Fruit fly (Drosophila melanogaster) whole organism, prepupa: ENCODE measurements around the gene drongo.

ENCODE experiments used
- Blimp-1 ChIP-seq: fragments of 200-800 bp; sonication (Bioruptor generic); optimal IDR thresholded peaks from 3 replicates; lab custom pipeline; 2017; ENCODE audit warnings: missing biosample characterization, missing genetic modification characterization, mild to moderate bottlenecking, moderate library complexity, missing genetic modification reagents
- CG11294 ChIP-seq: fragments of 200-800 bp; sonication (Bioruptor generic); IDR thresholded peaks from 2 replicates; pipeline ENCODE4 v1.3.6; 2022; ENCODE audit warnings: missing biosample characterization, missing genetic modification characterization
- CG31627 ChIP-seq: fragments of 200-800 bp; sonication (Bioruptor generic); optimal IDR thresholded peaks from 3 replicates; lab custom pipeline; 2016; ENCODE audit warnings: missing biosample characterization, missing genetic modification characterization
- CG4318 ChIP-seq: fragments of 200-800 bp; sonication (Bioruptor generic); optimal IDR thresholded peaks from 3 replicates; lab custom pipeline; 2017; ENCODE audit warnings: missing biosample characterization, mild to moderate bottlenecking, missing genetic modification characterization
- CG6808 ChIP-seq: fragments of 200-800 bp; sonication (Bioruptor generic); optimal IDR thresholded peaks from 3 replicates; lab custom pipeline; 2017; ENCODE audit warnings: missing biosample characterization, missing genetic modification characterization, mild to moderate bottlenecking, moderate library complexity, missing genetic modification reagents
- CG8119 ChIP-seq: fragments of 200-800 bp; sonication (Bioruptor generic); IDR thresholded peaks from 3 replicates; pipeline ENCODE4 v1.3.6; 2022; ENCODE audit warnings: missing biosample characterization, missing genetic modification characterization
- OdsH ChIP-seq: fragments of 200-800 bp; sonication (Bioruptor generic); optimal IDR thresholded peaks from 3 replicates; lab custom pipeline; 2016; ENCODE audit warnings: missing biosample characterization, missing genetic modification characterization
- Sox14 ChIP-seq: fragments of 200-800 bp; sonication (Bioruptor generic); optimal IDR thresholded peaks from 3 replicates; lab custom pipeline; 2016; ENCODE audit warnings: missing biosample characterization, missing genetic modification characterization
- dsx ChIP-seq: fragments of 200-800 bp; optimal IDR thresholded peaks from 3 replicates; lab custom pipeline; 2019; ENCODE audit warnings: missing biosample characterization, mild to moderate bottlenecking, missing genetic modification characterization, moderate library complexity; ENCODE audit not compliant: poor library complexity, severe bottlenecking
- net ChIP-seq: fragments of 200-800 bp; sonication (Bioruptor generic); optimal IDR thresholded peaks from 3 replicates; lab custom pipeline; 2016; ENCODE audit warnings: missing biosample characterization, missing genetic modification characterization
- salr ChIP-seq, 2 experiments: fragments of 200-800 bp; sonication (Bioruptor generic); optimal IDR thresholded peaks; 3 replicates each; lab custom pipeline; 2016 to 2018; ENCODE audit warnings: missing biosample characterization in 2 of 2, missing genetic modification characterization in 2 of 2, mild to moderate bottlenecking in 1 of 2

- TF ChIP-seq net (no peak), CG31627 (no peak), Blimp-1 (GFP tag; lab: Kevin White, UChicago) (no peak), CG4318 (GFP tag; lab: Kevin White, UChicago) (no peak), CG11294 (no peak), CG6808 (no peak), salr (GFP tag; optimal IDR thresholded peaks at IDR 0.05; lab: Kevin White, UChicago) (no peak), dsx (GFP tag; lab: Kevin White, UChicago) (no peak), CG8119 (GFP tag; lab: Robert Waterston, UW) (no peak), Sox14 (GFP tag; lab: Kevin White, UChicago) (no peak), OdsH (no peak)
Measured at dm6 chr2L:784036-784435, 66.8 kb downstream of the drongo start, which contains the start of gene CG3544.
